Fruit fly (Drosophila melanogaster): ENCODE measurements around the gene HP1e.

DNA sequence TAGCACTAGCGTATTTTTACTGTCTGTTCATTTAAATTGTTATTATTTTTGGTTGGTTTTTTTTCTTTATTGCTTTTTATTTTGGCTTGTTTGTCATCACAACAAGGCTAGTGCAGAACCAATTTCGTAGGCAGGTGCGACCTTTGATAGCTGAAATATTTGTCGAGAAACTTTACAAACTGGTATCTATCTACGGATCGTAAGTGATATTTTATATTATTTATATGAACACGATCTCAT is 18.4 kb downstream of the HP1e start, which contains the start of gene drn:
- TF ChIP-seq usp (GFP tag; optimal IDR thresholded peaks at IDR 0.05): no peak
- TF ChIP-seq Hr78 (GFP tag; optimal IDR thresholded peaks at IDR 0.05): no peak
- no peak for TF ChIP-seq tai (GFP tag; optimal IDR thresholded peaks at IDR 0.05)
- no peak for TF ChIP-seq Abd-B (GFP tag; optimal IDR thresholded peaks at IDR 0.05)
- TF ChIP-seq N (GFP tag; optimal IDR thresholded peaks at IDR 0.05): no peak
- TF ChIP-seq Mio (GFP tag; optimal IDR thresholded peaks at IDR 0.05): no peak
- no peak for TF ChIP-seq jim (GFP tag; optimal IDR thresholded peaks at IDR 0.05)
